Worm (Caenorhabditis elegans) whole organism, L1 larva: ENCODE results near the gene C18A11.3.

Experiments used
- C34B4.2 ChIP-seq: sonication (generic microtip); optimal IDR thresholded peaks from 2 replicates; lab custom pipeline; 2017; ENCODE audit warnings: mild to moderate bottlenecking, missing genetic modification characterization, missing compliant biosample characterization
- ztf-4 ChIP-seq: fragments of 150-350 bp; optimal IDR thresholded peaks from 2 replicates; lab custom pipeline; 2014; ENCODE audit warnings: missing biosample characterization, missing genetic modification characterization

DNA sequence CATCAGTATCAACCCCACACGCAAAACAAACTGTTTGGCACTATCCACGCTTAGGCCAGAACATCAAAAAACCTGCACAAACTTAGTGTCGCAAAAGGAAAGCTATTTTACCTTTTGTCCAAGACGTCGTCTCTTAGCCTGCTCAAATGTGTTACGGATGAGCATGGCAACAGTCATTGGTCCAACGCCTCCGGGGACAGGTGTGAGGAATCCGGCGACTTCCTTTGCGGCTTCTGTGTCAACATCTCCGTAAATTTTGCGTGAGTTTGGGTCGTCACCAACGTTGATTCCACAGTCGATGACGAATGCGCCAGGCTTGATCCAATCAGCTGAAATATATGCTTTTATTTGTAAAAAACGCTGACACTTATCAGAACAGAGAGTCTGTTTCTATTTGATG, 23.7 kb downstream of the C18A11.3 start:
- TF ChIP-seq ztf-4 (no peak), C34B4.2 (tag; lab: Kevin White, UChicago) (no peak)
